Fruit fly (Drosophila melanogaster) whole organism, prepupa: ENCODE results near the gene Nhe2.

ENCODE experiments used
- Blimp-1 ChIP-seq: fragments of 200-800 bp; sonication (Bioruptor generic); optimal IDR thresholded peaks from 3 replicates; lab custom pipeline; 2017; ENCODE audit warnings: missing biosample characterization, missing genetic modification characterization, mild to moderate bottlenecking, moderate library complexity, missing genetic modification reagents
- CG10631 ChIP-seq: fragments of 200-800 bp; sonication (Bioruptor generic); optimal IDR thresholded peaks from 2 replicates; lab custom pipeline; 2016; ENCODE audit warnings: missing biosample characterization, missing genetic modification characterization
- CG10669 ChIP-seq: fragments of 200-800 bp; sonication (Bioruptor generic); optimal IDR thresholded peaks from 3 replicates; lab custom pipeline; 2018; ENCODE audit warnings: missing biosample characterization, mild to moderate bottlenecking, missing genetic modification characterization, moderate library complexity
- CG11294 ChIP-seq: fragments of 200-800 bp; sonication (Bioruptor generic); IDR thresholded peaks from 2 replicates; pipeline ENCODE4 v1.3.6; 2022; ENCODE audit warnings: missing biosample characterization, missing genetic modification characterization
- CG11902 ChIP-seq: fragments of 200-800 bp; sonication (Bioruptor generic); optimal IDR thresholded peaks from 3 replicates; lab custom pipeline; 2016; ENCODE audit warnings: missing biosample characterization, missing genetic modification characterization
- CG15336 ChIP-seq: fragments of 200-800 bp; sonication (Bioruptor generic); IDR thresholded peaks from 2 replicates; pipeline ENCODE4 v1.3.6; 2022; ENCODE audit warnings: missing biosample characterization, missing genetic modification characterization
- CG3032 ChIP-seq: fragments of 200-800 bp; optimal IDR thresholded peaks from 2 replicates; lab custom pipeline; 2019; ENCODE audit warnings: missing biosample characterization, mild to moderate bottlenecking, missing genetic modification characterization, moderate library complexity
- CG32006 ChIP-seq: fragments of 200-800 bp; sonication (Bioruptor generic); optimal IDR thresholded peaks from 3 replicates; lab custom pipeline; 2017; ENCODE audit warnings: missing biosample characterization, mild to moderate bottlenecking, missing genetic modification characterization
- CG3919 ChIP-seq: fragments of 200-800 bp; sonication (Bioruptor generic); optimal IDR thresholded peaks from 3 replicates; lab custom pipeline; 2016; ENCODE audit warnings: missing biosample characterization, missing genetic modification characterization
- CG4318 ChIP-seq: fragments of 200-800 bp; sonication (Bioruptor generic); optimal IDR thresholded peaks from 3 replicates; lab custom pipeline; 2017; ENCODE audit warnings: missing biosample characterization, mild to moderate bottlenecking, missing genetic modification characterization
- CG6163 ChIP-seq: fragments of 200-800 bp; sonication (Bioruptor generic); IDR thresholded peaks from 3 replicates; pipeline ENCODE4 v1.3.6; 2022; ENCODE audit warnings: missing biosample characterization, missing genetic modification characterization
- CG6808 ChIP-seq: fragments of 200-800 bp; sonication (Bioruptor generic); optimal IDR thresholded peaks from 3 replicates; lab custom pipeline; 2017; ENCODE audit warnings: missing biosample characterization, missing genetic modification characterization, mild to moderate bottlenecking, moderate library complexity, missing genetic modification reagents
- CG6854 ChIP-seq: fragments of 200-800 bp; sonication (Bioruptor generic); optimal IDR thresholded peaks from 2 replicates; lab custom pipeline; 2017; ENCODE audit warnings: missing biosample characterization, mild to moderate bottlenecking, missing genetic modification characterization
- CG7368 ChIP-seq: fragments of 200-800 bp; sonication (Bioruptor generic); optimal IDR thresholded peaks from 3 replicates; lab custom pipeline; 2016; ENCODE audit warnings: missing biosample characterization, missing genetic modification characterization
- CG8119 ChIP-seq: fragments of 200-800 bp; sonication (Bioruptor generic); IDR thresholded peaks from 3 replicates; pipeline ENCODE4 v1.3.6; 2022; ENCODE audit warnings: missing biosample characterization, missing genetic modification characterization
- CG8319 ChIP-seq: fragments of 200-800 bp; sonication (Bioruptor generic); optimal IDR thresholded peaks from 3 replicates; lab custom pipeline; 2016; ENCODE audit warnings: missing biosample characterization, missing genetic modification characterization
- CG8632 ChIP-seq: fragments of 200-800 bp; sonication (Bioruptor generic); optimal IDR thresholded peaks from 3 replicates; lab custom pipeline; 2016; ENCODE audit warnings: missing biosample characterization, missing genetic modification characterization
- Eip75B ChIP-seq: fragments of 200-800 bp; sonication (Bioruptor generic); optimal IDR thresholded peaks from 3 replicates; lab custom pipeline; 2016; ENCODE audit warnings: missing biosample characterization, missing genetic modification characterization
- Eip78C ChIP-seq: fragments of 200-800 bp; sonication (Bioruptor generic); peaks from one replicate; lab custom pipeline; 2016; ENCODE audit warnings: missing biosample characterization, missing genetic modification characterization
- Ets96B ChIP-seq: fragments of 200-800 bp; optimal IDR thresholded peaks from 2 replicates; lab custom pipeline; 2019; ENCODE audit warnings: missing biosample characterization, mild to moderate bottlenecking, missing genetic modification characterization, moderate library complexity
- Hr38 ChIP-seq: sonication (Bioruptor generic); optimal IDR thresholded peaks from 2 replicates; lab custom pipeline; 2016; ENCODE audit warnings: missing biosample characterization, missing genetic modification characterization
- Hr39 ChIP-seq: fragments of 200-800 bp; sonication (Bioruptor generic); optimal IDR thresholded peaks from 2 replicates; lab custom pipeline; 2016; ENCODE audit warnings: missing biosample characterization, missing genetic modification characterization
- Hr4 ChIP-seq: fragments of 200-800 bp; sonication (Bioruptor generic); optimal IDR thresholded peaks from 3 replicates; lab custom pipeline; 2016; ENCODE audit warnings: missing biosample characterization, missing genetic modification characterization
- Lpt ChIP-seq: fragments of 200-800 bp; sonication (Bioruptor generic); optimal IDR thresholded peaks from 3 replicates; lab custom pipeline; 2016; ENCODE audit warnings: missing biosample characterization, missing genetic modification characterization
- Met ChIP-seq: fragments of 200-800 bp; sonication (Bioruptor generic); optimal IDR thresholded peaks from 3 replicates; lab custom pipeline; 2016; ENCODE audit warnings: missing biosample characterization, missing genetic modification characterization
- OdsH ChIP-seq: fragments of 200-800 bp; sonication (Bioruptor generic); optimal IDR thresholded peaks from 3 replicates; lab custom pipeline; 2016; ENCODE audit warnings: missing biosample characterization, missing genetic modification characterization
- Sox15 ChIP-seq: fragments of 200-800 bp; sonication (Bioruptor generic); optimal IDR thresholded peaks from 3 replicates; lab custom pipeline; 2016; ENCODE audit warnings: missing biosample characterization, missing genetic modification characterization
- achi ChIP-seq: fragments of 200-800 bp; sonication (Bioruptor generic); optimal IDR thresholded peaks from 3 replicates; lab custom pipeline; 2016; ENCODE audit warnings: missing biosample characterization, missing genetic modification characterization
- acj6 ChIP-seq: fragments of 200-800 bp; sonication (Bioruptor generic); optimal IDR thresholded peaks from 3 replicates; lab custom pipeline; 2016; ENCODE audit warnings: missing biosample characterization, missing genetic modification characterization
- cyc ChIP-seq: fragments of 200-800 bp; sonication (Bioruptor generic); optimal IDR thresholded peaks from 3 replicates; lab custom pipeline; 2016; ENCODE audit warnings: missing biosample characterization, missing genetic modification characterization
- dac ChIP-seq: fragments of 200-800 bp; sonication (Bioruptor generic); optimal IDR thresholded peaks from 2 replicates; lab custom pipeline; 2017; ENCODE audit warnings: missing biosample characterization, mild to moderate bottlenecking, missing genetic modification characterization
- dsx ChIP-seq: fragments of 200-800 bp; optimal IDR thresholded peaks from 3 replicates; lab custom pipeline; 2019; ENCODE audit warnings: missing biosample characterization, mild to moderate bottlenecking, missing genetic modification characterization, moderate library complexity; ENCODE audit not compliant: poor library complexity, severe bottlenecking
- eg ChIP-seq: fragments of 200-800 bp; sonication (Bioruptor generic); IDR thresholded peaks from 3 replicates; pipeline ENCODE4 v1.3.6; 2022; ENCODE audit warnings: missing biosample characterization, missing genetic modification characterization
- esn ChIP-seq: fragments of 200-800 bp; sonication (Bioruptor generic); optimal IDR thresholded peaks from 2 replicates; lab custom pipeline; 2016; ENCODE audit warnings: missing biosample characterization, mild to moderate bottlenecking, missing genetic modification characterization, moderate library complexity
- fd85E ChIP-seq: fragments of 200-800 bp; sonication (Bioruptor generic); optimal IDR thresholded peaks from 3 replicates; lab custom pipeline; 2016; ENCODE audit warnings: missing biosample characterization, missing genetic modification characterization
- fkh ChIP-seq: fragments of 200-800 bp; sonication (Bioruptor generic); optimal IDR thresholded peaks from 3 replicates; lab custom pipeline; 2017; ENCODE audit warnings: missing biosample characterization, mild to moderate bottlenecking, missing genetic modification characterization, moderate library complexity
- lz ChIP-seq: fragments of 200-800 bp; sonication (Bioruptor generic); optimal IDR thresholded peaks from 3 replicates; lab custom pipeline; 2016; ENCODE audit warnings: missing biosample characterization, missing genetic modification characterization
- net ChIP-seq: fragments of 200-800 bp; sonication (Bioruptor generic); optimal IDR thresholded peaks from 3 replicates; lab custom pipeline; 2016; ENCODE audit warnings: missing biosample characterization, missing genetic modification characterization
- pdm3 ChIP-seq: fragments of 200-800 bp; sonication (Bioruptor generic); optimal IDR thresholded peaks from 3 replicates; lab custom pipeline; 2016; ENCODE audit warnings: missing biosample characterization, missing genetic modification characterization
- salr ChIP-seq, 2 experiments: fragments of 200-800 bp; sonication (Bioruptor generic); optimal IDR thresholded peaks; 3 replicates each; lab custom pipeline; 2016 to 2018; ENCODE audit warnings: missing biosample characterization in 2 of 2, missing genetic modification characterization in 2 of 2, mild to moderate bottlenecking in 1 of 2
- spab ChIP-seq: fragments of 200-800 bp; sonication (Bioruptor generic); optimal IDR thresholded peaks from 2 replicates; lab custom pipeline; 2017; ENCODE audit warnings: missing biosample characterization, mild to moderate bottlenecking, missing genetic modification characterization, missing genetic modification reagents
- svp ChIP-seq: fragments of 200-800 bp; sonication (Bioruptor generic); peaks from one replicate; lab custom pipeline; 2016; ENCODE audit warnings: missing biosample characterization, missing genetic modification characterization
- topi ChIP-seq: fragments of 200-800 bp; sonication (Bioruptor generic); optimal IDR thresholded peaks from 3 replicates; lab custom pipeline; 2016; ENCODE audit warnings: missing biosample characterization, missing genetic modification characterization

The Nhe2 gene

dm6 chr2L:21067137-21067536 is 37.2 kb upstream of the Nhe2 start (continued):
- TF ChIP-seq Hr4 (peak; percentile 40), acj6 (no peak), spab (no peak), CG8319 (GFP tag; lab: Kevin White, UChicago) (no peak), salr (GFP tag; optimal IDR thresholded peaks at IDR 0.05; lab: Kevin White, UChicago) (no peak), Hr38 (GFP tag; lab: Kevin White, UChicago) (no peak), fkh (GFP tag; lab: Kevin White, UChicago) (no peak), Hr39 (GFP tag; lab: Kevin White, UChicago) (no peak), Sox15 (GFP tag; lab: Kevin White, UChicago) (no peak), CG32006 (GFP tag; lab: Kevin White, UChicago) (peak; percentile 74), CG11902 (no peak), CG3919 (no peak), dsx (GFP tag; lab: Kevin White, UChicago) (no peak), lz (GFP tag; lab: Kevin White, UChicago) (no peak), CG8632 (GFP tag; lab: Kevin White, UChicago) (no peak), CG6854 (GFP tag; lab: Kevin White, UChicago) (no peak), CG3032 (no peak), Blimp-1 (GFP tag; lab: Kevin White, UChicago) (no peak), CG15336 (GFP tag; lab: Robert Waterston, UW) (peak; percentile 53; the same call in 1 of the 2 replicates), pdm3 (no peak), topi (GFP tag; lab: Kevin White, UChicago) (no peak), OdsH (GFP tag; lab: Kevin White, UChicago) (no peak), dac (GFP tag; lab: Kevin White, UChicago) (no peak), eg (GFP tag; lab: Robert Waterston, UW) (peak; percentile 38; the same call in 1 of the 3 replicates), CG6163 (GFP tag; lab: Robert Waterston, UW) (no peak), Ets96B (tag; lab: Kevin White, UChicago) (no peak), CG10669 (no peak), Eip78C (peak; percentile 50), CG4318 (GFP tag; lab: Kevin White, UChicago) (peak; percentile 11), CG8119 (GFP tag; lab: Robert Waterston, UW) (peak; percentile 43; the same call in 2 of the 3 replicates), Eip75B (GFP tag; lab: Kevin White, UChicago) (no peak), Met (no peak), esn (no peak), net (GFP tag; lab: Kevin White, UChicago) (no peak), CG10631 (GFP tag; lab: Kevin White, UChicago) (no peak), svp (GFP tag; lab: Kevin White, UChicago) (no peak), Lpt (GFP tag; lab: Kevin White, UChicago) (no peak), fd85E (GFP tag; lab: Kevin White, UChicago) (no peak), cyc (no peak), CG11294 (GFP tag; lab: Robert Waterston, UW) (peak; percentile 44; the same call in 1 of the 2 replicates)

- no peak for TF ChIP-seq CG11902
- TF ChIP-seq achi (GFP tag; lab: Kevin White, UChicago): no peak
- TF ChIP-seq Sox15 (GFP tag; lab: Kevin White, UChicago): no peak
- no peak for TF ChIP-seq CG6854 (GFP tag; lab: Kevin White, UChicago)
- no peak for TF ChIP-seq Blimp-1 (GFP tag; lab: Kevin White, UChicago)
- TF ChIP-seq Eip78C: no peak
- no peak for TF ChIP-seq CG3919
- TF ChIP-seq CG11294 (GFP tag; lab: Robert Waterston, UW): no peak
- TF ChIP-seq CG8119 (GFP tag; lab: Robert Waterston, UW): no peak
- no peak for TF ChIP-seq spab
- TF ChIP-seq CG7368 (GFP tag; lab: Kevin White, UChicago): no peak
- TF ChIP-seq CG6808: no peak
- no peak for TF ChIP-seq CG32006 (GFP tag; lab: Kevin White, UChicago)
- no peak for TF ChIP-seq esn
Observed at dm6 chr2L:21069776-21070175, 34.6 kb upstream of the Nhe2 start.
